Fruit fly (Drosophila melanogaster): ENCODE results near the gene CG43362.

The CG43362 gene

DNA sequence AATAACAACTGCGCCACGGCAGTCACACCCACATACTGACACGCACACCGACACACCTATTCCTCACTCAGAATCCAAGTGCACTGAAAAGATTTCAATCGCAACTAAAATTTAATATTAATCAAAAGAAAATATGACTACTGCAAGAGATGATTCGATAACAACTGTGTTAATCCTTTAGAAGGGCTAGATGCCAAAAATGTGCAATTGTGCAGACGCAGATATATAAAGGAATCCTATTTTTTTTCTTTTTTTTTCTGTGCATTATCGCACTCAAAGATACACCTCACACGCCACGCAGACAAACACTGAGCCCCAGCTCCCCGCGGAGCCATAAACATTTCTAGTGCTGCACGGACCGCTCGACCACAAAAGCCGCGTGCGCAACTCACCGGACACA is 7.3 kb upstream of the CG43362 start (continued):
- TF ChIP-seq CG1792 (GFP tag; optimal IDR thresholded peaks at IDR 0.05) (no peak), CG2875 (GFP tag; optimal IDR thresholded peaks at IDR 0.05) (no peak), ato (GFP tag; IDR thresholded peaks at IDR 0.05; ENCODE audit: partially characterized antibody) (no peak), CG1602 (GFP tag; optimal IDR thresholded peaks at IDR 0.05) (no peak), pum (GFP tag; optimal IDR thresholded peaks at IDR 0.05) (peak; percentile 8), CG17802 (tag; optimal IDR thresholded peaks at IDR 0.05) (peak; percentile 10), NC2β (GFP tag; optimal IDR thresholded peaks at IDR 0.05) (no peak), Xbp1 (GFP tag; optimal IDR thresholded peaks at IDR 0.05) (no peak), CG10267 (tag; optimal IDR thresholded peaks at IDR 0.05) (peak; percentile 36), pb (GFP tag; optimal IDR thresholded peaks at IDR 0.05) (no peak), MESR4 (GFP tag; optimal IDR thresholded peaks at IDR 0.05) (no peak), CG17359 (tag; optimal IDR thresholded peaks at IDR 0.05) (no peak), NK7.1 (GFP tag; optimal IDR thresholded peaks at IDR 0.05) (no peak), dmrt11E (tag; optimal IDR thresholded peaks at IDR 0.05) (peak; percentile 60), sc (optimal IDR thresholded peaks at IDR 0.05) (no peak), sc (GFP tag; optimal IDR thresholded peaks at IDR 0.05) (no peak), E2f1 (GFP tag; IDR thresholded peaks at IDR 0.05) (no peak), Usf (GFP tag; optimal IDR thresholded peaks at IDR 0.05) (no peak), Hmx (GFP tag; optimal IDR thresholded peaks at IDR 0.05) (no peak), fd64A (GFP tag; optimal IDR thresholded peaks at IDR 0.05) (no peak), CG4282 (GFP tag; optimal IDR thresholded peaks at IDR 0.05) (no peak), Oaz (GFP tag; IDR thresholded peaks at IDR 0.05) (no peak), Chrac-16 (GFP tag; optimal IDR thresholded peaks at IDR 0.05) (peak; percentile 2), Lim3 (GFP tag; IDR thresholded peaks at IDR 0.05) (no peak), CG8290 (GFP tag; optimal IDR thresholded peaks at IDR 0.05) (no peak), CG8290 (tag; optimal IDR thresholded peaks at IDR 0.05) (no peak), CG7987 (GFP tag; optimal IDR thresholded peaks at IDR 0.05) (no peak), CG17829 (tag; optimal IDR thresholded peaks at IDR 0.05) (peak; percentile 15), CG10959 (GFP tag; IDR thresholded peaks at IDR 0.05) (0 out of 2 replicates have a peak, but pooled peaks have one; percentile 47), Gsc (GFP tag; IDR thresholded peaks at IDR 0.05) (no peak), CG12104 (GFP tag; optimal IDR thresholded peaks at IDR 0.05) (no peak), tgo (GFP tag; IDR thresholded peaks at IDR 0.05) (no peak), CG10321 (GFP tag; IDR thresholded peaks at IDR 0.05) (no peak), sna (GFP tag; IDR thresholded peaks at IDR 0.05; ENCODE audit: partially characterized antibody) (no peak), CG32532 (GFP tag; IDR thresholded peaks at IDR 0.05) (no peak), ab (GFP tag; optimal IDR thresholded peaks at IDR 0.05) (no peak), zfh2 (GFP tag; optimal IDR thresholded peaks at IDR 0.05) (no peak)

DNA sequence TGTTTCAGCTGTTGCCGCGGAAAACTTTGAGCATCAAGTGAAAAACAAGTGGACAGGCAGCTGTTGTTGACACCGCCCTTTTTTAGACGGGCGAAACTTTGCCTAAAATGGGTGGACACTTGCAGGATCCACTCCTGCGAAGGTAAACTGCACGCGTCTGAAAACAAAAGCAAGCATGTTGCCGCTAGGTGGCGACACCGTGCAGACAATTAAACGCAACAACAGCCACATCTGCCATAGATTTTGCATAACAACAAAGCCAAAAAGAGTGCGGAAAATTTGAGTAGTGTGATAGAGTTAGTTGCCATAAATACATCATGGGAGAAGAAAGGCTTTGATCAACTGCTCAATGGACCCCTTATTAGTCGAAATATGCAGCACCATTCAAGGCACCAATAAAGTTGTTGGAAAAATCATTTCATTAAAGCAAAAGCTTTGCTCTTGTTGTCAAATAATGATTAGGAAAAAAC is 3.2 kb upstream of the CG43362 start, which contains the start of gene CG5790:
Gene CG5790, plus strand, starts transcription at position 420 of the 470 bp plus-strand sequence.
- TF ChIP-seq Ets65A (GFP tag): peak; percentile 55
- no peak for TF ChIP-seq CG11695 (GFP tag; IDR thresholded peaks at IDR 0.05)
- TF ChIP-seq CG8765 (GFP tag; IDR thresholded peaks at IDR 0.05): no peak
- peak; percentile 81 for TF ChIP-seq CTCF (GFP tag; optimal IDR thresholded peaks at IDR 0.05)
- no peak for TF ChIP-seq CG1792 (GFP tag; optimal IDR thresholded peaks at IDR 0.05)
- no peak for TF ChIP-seq CG13296 (GFP tag; optimal IDR thresholded peaks at IDR 0.05)

- TF ChIP-seq Sin3A (optimal IDR thresholded peaks at IDR 0.05) (no peak), CG6654 (GFP tag; optimal IDR thresholded peaks at IDR 0.05) (no peak), Adf1 (GFP tag; IDR thresholded peaks at IDR 0.05) (no peak), Lim3 (GFP tag; IDR thresholded peaks at IDR 0.05) (no peak), trem (tag; optimal IDR thresholded peaks at IDR 0.05) (no peak), HLH54F (GFP tag; optimal IDR thresholded peaks at IDR 0.05) (no peak), Hey (tag; optimal IDR thresholded peaks at IDR 0.05) (no peak), psq (GFP tag; optimal IDR thresholded peaks at IDR 0.05) (no peak), CG4617 (GFP tag; optimal IDR thresholded peaks at IDR 0.05; ENCODE audit: borderline replicate concordance) (no peak), CG5245 (GFP tag; optimal IDR thresholded peaks at IDR 0.05) (no peak), maf-S (GFP tag; optimal IDR thresholded peaks at IDR 0.05) (no peak), al (GFP tag; IDR thresholded peaks at IDR 0.05) (no peak), CG9437 (GFP tag; optimal IDR thresholded peaks at IDR 0.05) (no peak), ATbp (GFP tag; optimal IDR thresholded peaks at IDR 0.05) (no peak)
These were observed 960 bp upstream of the CG43362 start, which contains the start of gene Sfp36F for dm6 chr2L:18292222-18292621. Gene Sfp36F, plus strand, starts transcription at chr2L:18292522.
